Fruit fly (Drosophila melanogaster): Measurements from ENCODE around the gene Vps13D.

dm6 chr3L:12813907-12814306, 59.1 kb downstream of the Vps13D start, which contains the start of the genes Sf3a2 and CG42588:
- TF ChIP-seq dsx (GFP tag; optimal IDR thresholded peaks at IDR 0.05; ENCODE audit: poor library complexity, severe bottlenecking): no peak
- TF ChIP-seq Eip75B (GFP tag; optimal IDR thresholded peaks at IDR 0.05): no peak
- no peak for TF ChIP-seq vri (GFP tag; optimal IDR thresholded peaks at IDR 0.05)
- no peak for TF ChIP-seq CG4318 (GFP tag; optimal IDR thresholded peaks at IDR 0.05)
- no peak for TF ChIP-seq CG8319 (GFP tag; optimal IDR thresholded peaks at IDR 0.05)
- no peak for TF ChIP-seq spab (GFP tag; optimal IDR thresholded peaks at IDR 0.05)
